Worm (Caenorhabditis elegans) whole organism, L4 larva: Measurements from ENCODE around the gene asns-2.

ENCODE experiments used
- F10B5.3 ChIP-seq: sonication (generic microtip); optimal IDR thresholded peaks from 2 replicates; lab custom pipeline; 2016; ENCODE audit warnings: mild to moderate bottlenecking, missing genetic modification characterization, missing compliant biosample characterization
- F37D6.2 ChIP-seq: sonication (generic microtip); optimal IDR thresholded peaks from 2 replicates; lab custom pipeline; 2016; ENCODE audit warnings: mild to moderate bottlenecking, missing genetic modification characterization, missing compliant biosample characterization
- F44E2.7 ChIP-seq: fragments of 200-800 bp; sonication (Bioruptor generic); IDR thresholded peaks from 2 replicates; pipeline ENCODE4 v2.1.2; 2022; ENCODE audit warnings: missing genetic modification characterization, missing compliant biosample characterization
- F49E8.2 ChIP-seq: sonication (generic microtip); optimal IDR thresholded peaks from 2 replicates; lab custom pipeline; 2016; ENCODE audit warnings: missing compliant biosample characterization, mild to moderate bottlenecking, missing genetic modification characterization, borderline replicate concordance
- T26A8.4 ChIP-seq: fragments of 200-800 bp; sonication (Bioruptor generic); IDR thresholded peaks from 2 replicates; pipeline ENCODE4 v1.3.6; 2022; ENCODE audit warnings: missing genetic modification characterization, missing compliant biosample characterization
- Y105C5A.15 ChIP-seq: fragments of 200-800 bp; sonication (Bioruptor generic); IDR thresholded peaks from 2 replicates; pipeline ENCODE4 v1.3.6; 2022; ENCODE audit warnings: missing genetic modification characterization, missing compliant biosample characterization
- Y5F2A.4 ChIP-seq: fragments of 200-800 bp; sonication (Bioruptor generic); optimal IDR thresholded peaks from 2 replicates; lab custom pipeline; 2018; ENCODE audit warnings: mild to moderate bottlenecking, missing genetic modification characterization, missing compliant biosample characterization
- Y75B8A.6 ChIP-seq: fragments of 200-800 bp; sonication (Bioruptor generic); IDR thresholded peaks from 2 replicates; pipeline ENCODE4 v1.3.6; 2022; ENCODE audit warnings: missing genetic modification reagents, missing genetic modification characterization, missing compliant biosample characterization
- aha-1 ChIP-seq: fragments of 150-350 bp; peaks from one replicate; lab custom pipeline; 2014; ENCODE audit warnings: missing biosample characterization, missing genetic modification characterization
- ama-1 ChIP-seq: fragments of 150-350 bp; optimal IDR thresholded peaks from 2 replicates; lab custom pipeline; 2014; ENCODE audit warnings: inconsistent platforms, mixed read lengths
- arid-1 ChIP-seq: fragments of 200-800 bp; sonication (Bioruptor generic); conservative IDR thresholded peaks from 2 replicates; pipeline ENCODE4 v1.3.6; 2022; ENCODE audit warnings: missing genetic modification reagents, missing genetic modification characterization, missing compliant biosample characterization
- ceh-62 ChIP-seq: sonication (generic microtip); optimal IDR thresholded peaks from 2 replicates; lab custom pipeline; 2017; ENCODE audit warnings: missing biosample characterization, missing genetic modification characterization
- dmd-8 ChIP-seq: fragments of 200-800 bp; sonication (Bioruptor generic); IDR thresholded peaks from 2 replicates; pipeline ENCODE4 v1.3.6; 2022; ENCODE audit warnings: missing genetic modification characterization, missing compliant biosample characterization
- duxl-1 ChIP-seq: sonication (generic microtip); optimal IDR thresholded peaks from 2 replicates; lab custom pipeline; 2016; ENCODE audit warnings: mild to moderate bottlenecking, missing genetic modification characterization, moderate library complexity, missing compliant biosample characterization; ENCODE audit not compliant: poor library complexity
- dve-1 ChIP-seq: sonication (generic microtip); optimal IDR thresholded peaks from 2 replicates; lab custom pipeline; 2017; ENCODE audit warnings: antibody characterized with exemption, mild to moderate bottlenecking, missing genetic modification characterization, missing compliant biosample characterization; ENCODE audit not compliant: insufficient read depth
- egl-27 ChIP-seq: sonication (generic microtip); optimal IDR thresholded peaks from 3 replicates; lab custom pipeline; 2017; ENCODE audit warnings: missing biosample characterization, missing genetic modification reagents, missing genetic modification characterization
- fos-1 ChIP-seq: fragments of 150-350 bp; optimal IDR thresholded peaks from 2 replicates; lab custom pipeline; 2014; ENCODE audit warnings: missing biosample characterization, missing genetic modification characterization
- hlh-11 ChIP-seq: fragments of 200-800 bp; sonication (Bioruptor generic); optimal IDR thresholded peaks from 2 replicates; lab custom pipeline; 2018; ENCODE audit warnings: mild to moderate bottlenecking, missing genetic modification characterization, missing compliant biosample characterization
- hmg-1.1 ChIP-seq: fragments of 200-800 bp; sonication (Bioruptor generic); IDR thresholded peaks from 2 replicates; pipeline ENCODE4 v1.3.6; 2022; ENCODE audit warnings: missing genetic modification reagents, missing genetic modification characterization, missing compliant biosample characterization
- lim-7 ChIP-seq: fragments of 200-800 bp; sonication (Bioruptor generic); IDR thresholded peaks from 2 replicates; pipeline ENCODE4 v1.3.6; 2022; ENCODE audit warnings: missing genetic modification characterization, missing compliant biosample characterization
- lin-1 ChIP-seq: fragments of 200-800 bp; sonication (Bioruptor generic); IDR thresholded peaks from 2 replicates; pipeline ENCODE4 v1.3.6; 2022; ENCODE audit warnings: missing genetic modification reagents, missing genetic modification characterization, missing compliant biosample characterization
- lin-29 ChIP-seq: fragments of 200-800 bp; sonication (Bioruptor generic); IDR thresholded peaks from 2 replicates; pipeline ENCODE4 v1.3.6; 2022; ENCODE audit warnings: missing genetic modification reagents, missing genetic modification characterization, missing compliant biosample characterization
- nhr-10 ChIP-seq: fragments of 150-350 bp; optimal IDR thresholded peaks from 2 replicates; lab custom pipeline; 2014; ENCODE audit warnings: missing biosample characterization, missing genetic modification characterization
- nhr-11 ChIP-seq: fragments of 150-350 bp; optimal IDR thresholded peaks from 2 replicates; lab custom pipeline; 2014; ENCODE audit warnings: missing biosample characterization, missing genetic modification characterization
- nhr-111 ChIP-seq: fragments of 200-800 bp; sonication (Bioruptor generic); optimal IDR thresholded peaks from 2 replicates; lab custom pipeline; 2018; ENCODE audit warnings: mild to moderate bottlenecking, missing genetic modification characterization, missing compliant biosample characterization
- nhr-42 ChIP-seq: fragments of 200-800 bp; sonication (Bioruptor generic); IDR thresholded peaks from 2 replicates; pipeline ENCODE4 v1.3.6; 2022; ENCODE audit warnings: missing genetic modification characterization, missing compliant biosample characterization
- nhr-48 ChIP-seq: sonication (generic microtip); optimal IDR thresholded peaks from 2 replicates; lab custom pipeline; 2016; ENCODE audit warnings: mild to moderate bottlenecking, missing genetic modification characterization, missing compliant biosample characterization
- nhr-6 ChIP-seq: fragments of 150-350 bp; optimal IDR thresholded peaks from 2 replicates; lab custom pipeline; 2014; ENCODE audit warnings: missing biosample characterization, missing genetic modification characterization
- nhr-77 ChIP-seq: fragments of 150-350 bp; optimal IDR thresholded peaks from 2 replicates; lab custom pipeline; 2014; ENCODE audit warnings: missing biosample characterization, missing genetic modification characterization
- pha-4 ChIP-seq, 2 experiments: fragments of 150-350 bp in 1 of 2; fragments of 200-800 bp in 1 of 2; sonication (Bioruptor generic) in 1 of 2; IDR thresholded peaks in 1 of 2; optimal IDR thresholded peaks in 1 of 2; 2 replicates each; pipeline versions ENCODE4 v1.3.6 to Lab custom; 2014 to 2022; ENCODE audit warnings: missing genetic modification characterization in 2 of 2, missing genetic modification reagents in 2 of 2, missing biosample characterization in 1 of 2, missing compliant biosample characterization in 1 of 2
- pqm-1 ChIP-seq: sonication (generic microtip); optimal IDR thresholded peaks from 2 replicates; lab custom pipeline; 2017; ENCODE audit warnings: missing biosample characterization, missing genetic modification characterization
- rbr-2 ChIP-seq: sonication (generic microtip); optimal IDR thresholded peaks from 2 replicates; lab custom pipeline; 2016; ENCODE audit warnings: missing genotype, missing genetic modification characterization, missing compliant biosample characterization
- saeg-2 ChIP-seq: fragments of 200-800 bp; sonication (Bioruptor generic); IDR thresholded peaks from 2 replicates; pipeline ENCODE4 v1.3.6; 2022; ENCODE audit warnings: missing genetic modification reagents, missing genetic modification characterization, missing compliant biosample characterization
- sdz-12 ChIP-seq: fragments of 200-800 bp; sonication (Bioruptor generic); optimal IDR thresholded peaks from 2 replicates; lab custom pipeline; 2018; ENCODE audit warnings: mild to moderate bottlenecking, missing genetic modification characterization, missing compliant biosample characterization
- snpc-4 ChIP-seq: fragments of 150-350 bp; optimal IDR thresholded peaks from 2 replicates; lab custom pipeline; 2014; ENCODE audit warnings: missing biosample characterization, missing genetic modification characterization
- spr-3 ChIP-seq: fragments of 200-800 bp; sonication (Bioruptor generic); optimal IDR thresholded peaks from 2 replicates; lab custom pipeline; 2018; ENCODE audit warnings: mild to moderate bottlenecking, missing genetic modification characterization, missing compliant biosample characterization
- tag-97 ChIP-seq: fragments of 200-800 bp; sonication (Bioruptor generic); IDR thresholded peaks from 2 replicates; pipeline ENCODE4 v1.3.6; 2022; ENCODE audit warnings: missing genetic modification characterization, missing compliant biosample characterization
- unc-130 ChIP-seq: sonication (generic microtip); optimal IDR thresholded peaks from 2 replicates; lab custom pipeline; 2016; ENCODE audit warnings: missing genetic modification reagents, missing genetic modification characterization, missing compliant biosample characterization
- unc-39 ChIP-seq: sonication (generic microtip); optimal IDR thresholded peaks from 2 replicates; lab custom pipeline; 2017; ENCODE audit warnings: missing biosample characterization, missing genetic modification characterization
- unc-62 ChIP-seq, 3 experiments: fragments of 150-350 bp in 1 of 3; sonication (generic microtip); optimal IDR thresholded peaks in 2 of 3; peaks in 1 of 3; 1 replicate in 1 of 3; 2 replicates in 2 of 3; lab custom pipeline; 2014 to 2017; ENCODE audit warnings: missing biosample characterization in 3 of 3, missing genetic modification characterization in 3 of 3, missing genetic modification reagents in 3 of 3, missing genotype in 1 of 3
- zfp-3 ChIP-seq: fragments of 200-800 bp; sonication (Bioruptor generic); conservative IDR thresholded peaks from 2 replicates; pipeline ENCODE4 v1.3.6; 2022; ENCODE audit warnings: missing genetic modification reagents, missing genetic modification characterization, missing compliant biosample characterization
- ztf-11 ChIP-seq: fragments of 150-350 bp; optimal IDR thresholded peaks from 2 replicates; lab custom pipeline; 2014; ENCODE audit warnings: missing biosample characterization, missing genetic modification characterization
- ztf-7 ChIP-seq: fragments of 150-350 bp; optimal IDR thresholded peaks from 2 replicates; lab custom pipeline; 2014; ENCODE audit warnings: missing biosample characterization, missing genetic modification characterization

Gene asns-2

ce11 chrX:8745524-8745923 is 5.2 kb downstream of the asns-2 start:
- TF ChIP-seq arid-1 (GFP tag; lab: Robert Waterston, UW): no peak
- no peak for TF ChIP-seq lim-7 (GFP tag; lab: Robert Waterston, UW)
- TF ChIP-seq unc-130 (GFP tag; lab: Kevin White, UChicago): no peak
- no peak for TF ChIP-seq pha-4 (GFP tag; IDR thresholded peaks at IDR 0.05; lab: Robert Waterston, UW)
- no peak for TF ChIP-seq pha-4 (tag; optimal IDR thresholded peaks at IDR 0.05; lab: Kevin White, UChicago)
- TF ChIP-seq nhr-11 (tag; lab: Kevin White, UChicago): no peak
- TF ChIP-seq dmd-8: no peak
- TF ChIP-seq saeg-2: no peak
- no peak for TF ChIP-seq lin-29 (GFP tag; lab: Robert Waterston, UW)
- TF ChIP-seq T26A8.4 (GFP tag; lab: Robert Waterston, UW): no peak
- no peak for TF ChIP-seq ama-1 (lab: Kevin White, UChicago)

DNA sequence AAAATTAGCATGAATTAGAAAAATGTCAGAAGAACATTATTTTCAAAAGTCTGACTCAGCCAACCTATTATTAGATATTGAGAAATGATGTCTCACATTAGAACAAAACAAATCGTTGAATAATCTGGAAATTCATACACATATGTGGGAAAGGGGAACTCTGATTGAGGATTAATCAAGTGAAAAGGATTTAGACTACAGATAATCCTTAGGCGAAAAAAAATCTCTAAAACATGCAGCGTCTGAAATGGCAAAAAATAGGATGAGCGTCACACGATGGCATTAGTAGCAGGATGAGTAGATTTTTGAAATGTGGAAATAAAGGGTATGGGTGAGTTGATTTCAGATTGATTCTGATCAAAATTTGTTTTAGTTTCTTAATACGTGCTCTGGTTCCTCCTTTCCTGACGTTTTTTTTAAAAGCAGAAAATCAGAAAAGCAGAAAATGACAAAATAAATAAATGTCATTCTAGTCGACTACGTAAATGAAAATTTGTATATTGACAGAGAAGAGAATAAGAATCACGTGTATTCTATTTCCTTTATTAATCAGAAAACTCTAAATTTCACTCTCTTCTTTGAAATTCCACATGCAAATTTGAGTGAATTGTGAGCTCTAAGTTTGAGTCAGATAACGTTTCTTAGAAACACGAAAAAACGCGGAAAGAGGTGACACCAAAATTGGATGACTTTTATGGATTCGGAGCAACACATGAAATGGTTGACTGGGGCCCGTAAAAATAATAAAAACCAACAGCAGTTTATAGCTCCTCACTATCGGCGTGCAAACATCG is 6.4 kb downstream of the asns-2 start:
- TF ChIP-seq F49E8.2 (tag; lab: Kevin White, UChicago) (no peak), tag-97 (GFP tag; lab: Robert Waterston, UW) (no peak), lim-7 (GFP tag; lab: Robert Waterston, UW) (no peak), nhr-6 (tag; lab: Kevin White, UChicago) (no peak), ztf-7 (no peak), Y5F2A.4 (GFP tag; lab: Kevin White, UChicago) (no peak), nhr-77 (tag; lab: Kevin White, UChicago) (no peak), F44E2.7 (GFP tag; lab: Robert Waterston, UW) (no peak), spr-3 (no peak), ztf-11 (tag; lab: Kevin White, UChicago) (no peak), unc-39 (tag; lab: Kevin White, UChicago) (no peak), Y105C5A.15 (no peak)
- TF ChIP-seq, all 104 proteins: peak for 0

- no peak for TF ChIP-seq lin-29 (GFP tag; lab: Robert Waterston, UW)
- TF ChIP-seq ceh-62 (tag; lab: Kevin White, UChicago): no peak
- no peak for TF ChIP-seq unc-62 (GFP tag; optimal IDR thresholded peaks at IDR 0.05 in 1 of 2; lab: Kevin White, UChicago)
- no peak for TF ChIP-seq unc-62 (tag; optimal IDR thresholded peaks at IDR 0.05; lab: Kevin White, UChicago)
- TF ChIP-seq nhr-6 (tag; lab: Kevin White, UChicago): no peak
- no peak for TF ChIP-seq hmg-1.1 (GFP tag; lab: Robert Waterston, UW)
- no peak for TF ChIP-seq spr-3
- no peak for TF ChIP-seq hlh-11 (tag; lab: Kevin White, UChicago)
- no peak for TF ChIP-seq dve-1
- no peak for TF ChIP-seq F49E8.2 (tag; lab: Kevin White, UChicago)
- no peak for TF ChIP-seq F37D6.2 (tag; lab: Kevin White, UChicago)
- TF ChIP-seq fos-1 (tag; lab: Kevin White, UChicago): no peak
- TF ChIP-seq nhr-11 (tag; lab: Kevin White, UChicago): no peak
Observed at ce11 chrX:8742896-8743295, 7.8 kb downstream of the asns-2 start, which contains the start of gene M02D8.7. M02D8.7 (minus strand) TSS chrX:8742996.

ce11 chrX:8741629-8742170 is 9.0 kb downstream of the asns-2 start:
- TF ChIP-seq unc-130 (GFP tag; lab: Kevin White, UChicago) (no peak), nhr-42 (GFP tag; lab: Robert Waterston, UW) (0 out of 2 replicates have a peak, but pooled peaks have one; percentile 24), snpc-4 (tag; lab: Kevin White, UChicago) (no peak), sdz-12 (no peak), Y75B8A.6 (GFP tag; lab: Robert Waterston, UW) (no peak), fos-1 (tag; lab: Kevin White, UChicago) (no peak), duxl-1 (tag; lab: Kevin White, UChicago) (no peak), zfp-3 (GFP tag; lab: Robert Waterston, UW) (no peak), aha-1 (no peak), lin-1 (GFP tag; lab: Robert Waterston, UW) (no peak), egl-27 (no peak), rbr-2 (tag; lab: Kevin White, UChicago) (no peak), Y5F2A.4 (GFP tag; lab: Kevin White, UChicago) (no peak), pqm-1 (tag; lab: Kevin White, UChicago) (no peak), T26A8.4 (GFP tag; lab: Robert Waterston, UW) (no peak), nhr-10 (tag; lab: Kevin White, UChicago) (no peak), F10B5.3 (tag; lab: Kevin White, UChicago) (peak; percentile 54), nhr-111 (no peak), ztf-11 (tag; lab: Kevin White, UChicago) (no peak), nhr-48 (tag; lab: Kevin White, UChicago) (no peak)
